Worm (Caenorhabditis elegans): ENCODE results near the gene ZK809.5.

DNA sequence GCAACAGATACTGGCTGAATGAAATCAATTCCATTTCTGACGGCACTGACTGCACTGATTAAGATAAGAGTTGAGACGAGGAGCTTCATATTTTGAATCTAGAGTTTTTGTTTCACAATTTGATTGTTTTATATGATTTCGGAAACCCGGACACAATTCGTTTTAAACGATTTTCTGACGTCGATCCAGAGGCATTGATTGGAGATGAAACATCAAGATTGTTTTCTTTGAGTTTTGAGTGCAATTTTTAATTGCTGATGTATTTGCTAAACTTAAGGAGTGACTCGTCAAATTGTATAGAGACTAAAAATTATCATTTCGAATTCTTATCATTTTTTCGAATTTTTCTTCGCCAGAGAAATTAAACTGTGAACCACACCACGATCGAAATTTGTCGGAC is 28.7 kb upstream of the ZK809.5 start, which contains the start of gene lys-6:
- TF ChIP-seq him-1 (tag; optimal IDR thresholded peaks at IDR 0.05) (no peak), dao-5 (tag; optimal IDR thresholded peaks at IDR 0.05) (no peak)
